Worm (Caenorhabditis elegans): ENCODE measurements around the gene W06H8.6.

ce11 chrV:6212566-6212965 lies 14.2 kb downstream of the W06H8.6 start:
- TF ChIP-seq ztf-4 (tag; optimal IDR thresholded peaks at IDR 0.05) (no peak), ama-1 (optimal IDR thresholded peaks at IDR 0.05) (no peak), lin-39 (tag; optimal IDR thresholded peaks at IDR 0.05) (no peak), zag-1 (tag; optimal IDR thresholded peaks at IDR 0.05) (no peak), pha-4 (tag; optimal IDR thresholded peaks at IDR 0.05) (no peak), elt-2 (tag; optimal IDR thresholded peaks at IDR 0.05) (no peak), nhr-12 (tag; optimal IDR thresholded peaks at IDR 0.05) (no peak), nhr-237 (tag; optimal IDR thresholded peaks at IDR 0.05) (no peak), lin-15B (tag; optimal IDR thresholded peaks at IDR 0.05) (no peak), elt-1 (tag; optimal IDR thresholded peaks at IDR 0.05) (no peak)
